Fruit fly (Drosophila melanogaster) whole organism: ENCODE measurements around the gene CG10337.

Experiments used
- CG8478 ChIP-seq: fragments of >200 bp; optimal IDR thresholded peaks from 2 replicates; lab custom pipeline; 2018; ENCODE audit warnings: inconsistent platforms
- EcR ChIP-seq, 2 experiments: fragments of >200 bp; optimal IDR thresholded peaks; 2 replicates each; lab custom pipeline; 2017; ENCODE audit warnings: missing biosample characterization in 2 of 2, missing genetic modification characterization in 2 of 2, missing genetic modification reagents in 2 of 2
- psq ChIP-seq: fragments of >200 bp; optimal IDR thresholded peaks from 2 replicates; lab custom pipeline; 2017

- TF ChIP-seq psq (lab: Kevin White, UChicago): no peak
- no peak for TF ChIP-seq CG8478 (lab: Kevin White, UChicago)
- no peak for TF ChIP-seq EcR (GFP tag; optimal IDR thresholded peaks at IDR 0.05; lab: Kevin White, UChicago)
These were observed 8.8 kb downstream of the CG10337 start, which contains the start of gene CG13082 for dm6 chr2L:19537779-19538456.
